Worm (Caenorhabditis elegans): Measurements from ENCODE around the gene H38K22.7.
"Not testable (repeated sequence)": the region's sequence is repeated elsewhere in the genome, so short reads cannot be mapped to it uniquely, and the experiment has no call there.

- TF ChIP-seq nhr-11 (tag; optimal IDR thresholded peaks at IDR 0.05); nhr-237 (tag; optimal IDR thresholded peaks at IDR 0.05); ztf-11 (tag; optimal IDR thresholded peaks at IDR 0.05); zag-1 (tag; optimal IDR thresholded peaks at IDR 0.05); ceh-16 (tag; optimal IDR thresholded peaks at IDR 0.05); unc-62 (GFP tag; optimal IDR thresholded peaks at IDR 0.05): not testable (repeated sequence)
- TF ChIP-seq fos-1 (tag; optimal IDR thresholded peaks at IDR 0.05): peak; percentile 64
These were observed 47.9 kb downstream of the H38K22.7 start for ce11 chrIII:4369381-4369809.

Data from whole organism, L2 larva.